Worm (Caenorhabditis elegans): Measurements from ENCODE around the gene H14N18.2.

DNA sequence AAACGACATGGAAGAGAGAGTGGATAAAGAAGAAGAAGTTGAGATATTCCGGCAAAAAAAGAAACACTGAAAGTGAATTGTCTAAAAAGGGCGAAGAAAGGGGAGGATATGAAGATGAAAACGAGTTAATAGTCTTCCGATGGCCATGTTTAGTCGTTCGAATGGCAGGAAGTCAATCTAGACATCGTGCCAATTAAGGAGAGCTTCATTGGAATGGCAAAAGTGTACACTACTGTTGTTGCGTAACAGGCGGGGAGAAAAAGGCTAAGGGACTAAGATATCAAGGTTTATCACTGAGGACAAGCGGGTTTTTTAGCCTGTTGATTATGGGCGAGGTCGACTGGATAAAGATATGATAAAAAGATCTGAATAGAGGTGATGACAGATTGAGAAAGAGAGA lies 13.7 kb downstream of the H14N18.2 start:
- TF ChIP-seq C34B4.2 (tag; optimal IDR thresholded peaks at IDR 0.05): no peak
- TF ChIP-seq unc-86 (tag; optimal IDR thresholded peaks at IDR 0.05): no peak
- no peak for TF ChIP-seq nhr-11 (tag; optimal IDR thresholded peaks at IDR 0.05)
- no peak for TF ChIP-seq ama-1 (optimal IDR thresholded peaks at IDR 0.05)

All from whole organism, L1 larva.